Fruit fly (Drosophila melanogaster): ENCODE measurements around the gene Trc8.
A peak's percentile ranks its signal among the peaks of the same experiment; 100 is the strongest.

Trc8 gene

DNA sequence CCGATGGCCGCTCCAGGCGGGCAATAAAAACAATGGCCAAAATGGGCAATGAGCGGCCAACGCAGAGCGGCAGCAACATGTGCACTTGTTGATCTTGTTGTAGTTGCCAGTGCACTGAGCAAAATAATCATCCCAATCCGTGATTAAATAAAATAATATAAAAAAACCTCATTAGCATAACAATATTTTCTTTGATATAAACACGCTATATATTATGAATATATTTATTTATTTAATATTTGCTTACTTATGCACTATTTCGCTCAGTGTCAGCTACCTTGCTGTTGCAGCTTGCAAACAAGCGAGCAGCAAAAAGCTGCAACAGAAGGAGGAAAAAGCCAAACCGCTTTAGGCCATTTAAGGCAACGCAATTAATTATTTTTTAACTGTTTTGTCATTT, 15.7 kb upstream of the Trc8 start (continued):
- TF ChIP-seq CG17385 (GFP tag; optimal IDR thresholded peaks at IDR 0.05) (peak; percentile 4), Dip2 (GFP tag; IDR thresholded peaks at IDR 0.05) (no peak), tio (GFP tag; optimal IDR thresholded peaks at IDR 0.05) (no peak), CoRest (tag; optimal IDR thresholded peaks at IDR 0.05) (peak; percentile 20), Dfd (GFP tag; optimal IDR thresholded peaks at IDR 0.05) (no peak), CG11504 (tag; optimal IDR thresholded peaks at IDR 0.05) (peak; percentile 54), lbe (GFP tag; optimal IDR thresholded peaks at IDR 0.05) (peak; percentile 46), CG3281 (GFP tag; optimal IDR thresholded peaks at IDR 0.05) (no peak), hb (GFP tag; IDR thresholded peaks at IDR 0.05; ENCODE audit: partially characterized antibody) (no peak), CG15696 (tag; optimal IDR thresholded peaks at IDR 0.05) (peak; percentile 41), luna (GFP tag; optimal IDR thresholded peaks at IDR 0.05) (no peak), zen (tag; optimal IDR thresholded peaks at IDR 0.05) (peak; percentile 78), jigr1 (GFP tag; IDR thresholded peaks at IDR 0.05) (0 out of 3 replicates have a peak, but pooled peaks have one; percentile 25), pum (GFP tag; optimal IDR thresholded peaks at IDR 0.05) (no peak), CG1792 (GFP tag; optimal IDR thresholded peaks at IDR 0.05) (no peak), fd96Cb (tag; optimal IDR thresholded peaks at IDR 0.05) (peak; percentile 40), CG18764 (GFP tag; optimal IDR thresholded peaks at IDR 0.05) (no peak), ci (GFP tag; IDR thresholded peaks at IDR 0.05) (peak; percentile 68; the same call in 2 of the 3 replicates), z (GFP tag; IDR thresholded peaks at IDR 0.05) (no peak), trem (tag; optimal IDR thresholded peaks at IDR 0.05) (peak; percentile 4), Chrac-16 (GFP tag; optimal IDR thresholded peaks at IDR 0.05) (no peak), CG5953 (GFP tag; IDR thresholded peaks at IDR 0.05) (0 out of 2 replicates have a peak, but pooled peaks have one; percentile 20), CG10366 (GFP tag; IDR thresholded peaks at IDR 0.05) (peak; percentile 30; the same call in 1 of the 2 replicates), CG9876 (GFP tag; optimal IDR thresholded peaks at IDR 0.05) (no peak), CG10267 (tag; optimal IDR thresholded peaks at IDR 0.05) (peak; percentile 17), CG10565 (GFP tag; optimal IDR thresholded peaks at IDR 0.05) (no peak), slbo (GFP tag; IDR thresholded peaks at IDR 0.05) (no peak), Aef1 (GFP tag; IDR thresholded peaks at IDR 0.05) (no peak), chm (GFP tag; IDR thresholded peaks at IDR 0.05) (no peak), CG7963 (GFP tag; IDR thresholded peaks at IDR 0.05; ENCODE audit: partially characterized antibody) (no peak), CG13624 (GFP tag; optimal IDR thresholded peaks at IDR 0.05) (no peak), CG13287 (GFP tag; IDR thresholded peaks at IDR 0.05; ENCODE audit: partially characterized antibody) (no peak), gsb (GFP tag; IDR thresholded peaks at IDR 0.05) (no peak), grau (tag; optimal IDR thresholded peaks at IDR 0.05) (peak; percentile 20), Med (GFP tag) (peak; percentile 53), CG32772 (GFP tag; IDR thresholded peaks at IDR 0.05) (peak; percentile 30; the same call in 1 of the 2 replicates), sima (GFP tag; optimal IDR thresholded peaks at IDR 0.05) (no peak), danr (GFP tag; IDR thresholded peaks at IDR 0.05) (no peak), Stat92E (GFP tag; optimal IDR thresholded peaks at IDR 0.05) (no peak), CG1529 (GFP tag; optimal IDR thresholded peaks at IDR 0.05) (peak; percentile 3), sqz (GFP tag; optimal IDR thresholded peaks at IDR 0.05) (no peak), dysf (GFP tag; IDR thresholded peaks at IDR 0.05) (no peak), Atf6 (GFP tag; IDR thresholded peaks at IDR 0.05) (no peak), CG31441 (GFP tag; IDR thresholded peaks at IDR 0.05) (peak; percentile 54), Awh (GFP tag; IDR thresholded peaks at IDR 0.05) (0 out of 2 replicates have a peak, but pooled peaks have one; percentile 28), CG7357 (GFP tag; IDR thresholded peaks at IDR 0.05) (no peak), CG8924 (tag; optimal IDR thresholded peaks at IDR 0.05) (peak; percentile 40), CG30403 (GFP tag; optimal IDR thresholded peaks at IDR 0.05) (peak; percentile 33), CG1647 (GFP tag; optimal IDR thresholded peaks at IDR 0.05) (no peak), gsb-n (tag; optimal IDR thresholded peaks at IDR 0.05) (peak; percentile 36), CG2712 (tag; optimal IDR thresholded peaks at IDR 0.05) (peak; percentile 65), CG3163 (GFP tag; optimal IDR thresholded peaks at IDR 0.05) (no peak)
